Fruit fly (Drosophila melanogaster) Kc167 (cell line): Measurements from ENCODE around the gene hep.

Source experiments
- Sin3A ChIP-seq: fragments of >200 bp; optimal IDR thresholded peaks from 2 replicates; lab custom pipeline; 2018; ENCODE audit warnings: missing external identifiers
- h ChIP-seq: fragments of >200 bp; optimal IDR thresholded peaks from 3 replicates; lab custom pipeline; 2018; ENCODE audit warnings: missing external identifiers
- ttk ChIP-seq: sonication (Bioruptor generic); optimal IDR thresholded peaks from 2 replicates; lab custom pipeline; 2017; ENCODE audit warnings: missing external identifiers

DNA sequence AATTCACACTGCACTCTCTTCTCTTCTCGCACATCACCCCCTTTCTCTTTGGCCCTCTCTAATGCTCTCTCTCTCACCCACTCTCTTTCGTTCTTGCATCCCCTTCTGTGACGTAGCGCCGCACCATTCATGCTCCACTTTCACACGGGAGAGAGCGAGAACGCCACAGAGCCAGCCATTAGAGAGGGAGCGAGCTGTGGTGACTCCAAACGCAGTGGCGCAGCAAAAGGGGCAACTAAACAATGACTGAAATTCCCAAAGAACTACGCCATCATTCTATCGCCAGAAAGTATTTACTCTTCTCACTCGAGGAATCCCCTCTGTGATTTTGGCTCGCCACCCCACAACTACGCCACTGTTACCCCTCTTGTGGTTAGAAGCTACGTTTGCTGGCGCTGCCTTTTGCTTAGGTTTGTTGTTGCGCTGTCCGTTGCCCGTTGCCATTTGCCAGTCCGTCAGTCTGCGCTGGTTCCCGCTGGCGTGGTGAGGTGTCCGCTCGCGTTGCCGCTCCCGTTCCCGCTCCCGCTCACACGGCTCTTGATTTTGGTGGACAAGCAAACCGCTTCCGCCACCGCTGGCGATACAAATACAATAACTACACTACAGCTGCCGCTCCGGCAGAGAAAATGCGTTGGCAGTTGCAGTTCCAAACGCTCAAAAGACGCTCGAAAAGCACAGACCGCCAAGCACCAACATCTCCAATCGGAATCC lies 41.0 kb upstream of the hep start:
- TF ChIP-seq Sin3A (no peak), ttk (lab: Kevin White, UChicago) (no peak), h (lab: Kevin White, UChicago) (no peak)
